Fruit fly (Drosophila melanogaster) whole organism, embryonic: ENCODE results near the gene Mon1.

ENCODE experiments used
- Atf-2 ChIP-seq: fragments of 200-800 bp; sonication (Bioruptor generic); optimal IDR thresholded peaks from 2 replicates; lab custom pipeline; 2016; ENCODE audit warnings: missing biosample characterization, missing genetic modification characterization
- CG1024 ChIP-seq: fragments of 200-800 bp; sonication (Bioruptor generic); IDR thresholded peaks from 2 replicates; pipeline ENCODE4 v1.3.6; 2022; ENCODE audit warnings: missing biosample characterization, missing genetic modification characterization
- CG10565 ChIP-seq: fragments of 200-800 bp; sonication (Bioruptor generic); optimal IDR thresholded peaks from 3 replicates; lab custom pipeline; 2016; ENCODE audit warnings: missing biosample characterization, mild to moderate bottlenecking, missing genetic modification characterization
- CG11695 ChIP-seq: fragments of 200-800 bp; sonication (Bioruptor generic); IDR thresholded peaks from 3 replicates; pipeline ENCODE4 v1.3.6; 2022; ENCODE audit warnings: missing biosample characterization, missing genetic modification characterization
- CG12155 ChIP-seq: fragments of 200-800 bp; sonication (Bioruptor generic); optimal IDR thresholded peaks from 3 replicates; lab custom pipeline; 2016; ENCODE audit warnings: missing biosample characterization, missing genetic modification characterization
- CG12769 ChIP-seq: fragments of 200-800 bp; sonication (Bioruptor generic); optimal IDR thresholded peaks from 2 replicates; lab custom pipeline; 2019; ENCODE audit warnings: missing biosample characterization, mild to moderate bottlenecking, missing genetic modification characterization, moderate library complexity
- CG14667 ChIP-seq: fragments of 200-800 bp; sonication (Bioruptor generic); IDR thresholded peaks from 2 replicates; pipeline ENCODE4 v1.3.6; 2022; ENCODE audit warnings: missing biosample characterization, missing genetic modification characterization
- CG15011 ChIP-seq: fragments of 200-800 bp; sonication (Bioruptor generic); optimal IDR thresholded peaks from 3 replicates; lab custom pipeline; 2018; ENCODE audit warnings: missing biosample characterization, mild to moderate bottlenecking, missing genetic modification characterization
- CG15269 ChIP-seq: fragments of 200-800 bp; sonication (Bioruptor generic); optimal IDR thresholded peaks from 2 replicates; lab custom pipeline; 2018; ENCODE audit warnings: missing biosample characterization, mild to moderate bottlenecking, missing genetic modification characterization, moderate library complexity
- CG16779 ChIP-seq: fragments of 200-800 bp; sonication (Bioruptor generic); IDR thresholded peaks from 2 replicates; pipeline ENCODE4 v1.3.6; 2022; ENCODE audit warnings: missing biosample characterization, missing genetic modification characterization
- CG16813 ChIP-seq: fragments of 200-800 bp; sonication (Bioruptor generic); IDR thresholded peaks from 3 replicates; pipeline ENCODE4 v1.3.6; 2022; ENCODE audit warnings: missing biosample characterization, missing genetic modification characterization; ENCODE audit not compliant: partially characterized antibody
- CG17359 ChIP-seq: fragments of 200-800 bp; sonication (Bioruptor generic); optimal IDR thresholded peaks from 3 replicates; lab custom pipeline; 2018; ENCODE audit warnings: missing biosample characterization, mild to moderate bottlenecking, missing genetic modification characterization, moderate library complexity
- CG17912 ChIP-seq: fragments of 200-800 bp; sonication (Bioruptor generic); optimal IDR thresholded peaks from 2 replicates; lab custom pipeline; 2018; ENCODE audit warnings: missing biosample characterization, mild to moderate bottlenecking, missing genetic modification characterization
- CG32772 ChIP-seq: fragments of 200-800 bp; sonication (Bioruptor generic); IDR thresholded peaks from 2 replicates; pipeline ENCODE4 v1.3.6; 2022; ENCODE audit warnings: missing biosample characterization, missing genetic modification characterization
- CG3726 ChIP-seq: fragments of 200-800 bp; sonication (Bioruptor generic); IDR thresholded peaks from 3 replicates; pipeline ENCODE4, ENCODE4 v1.3.6; 2022; ENCODE audit warnings: missing biosample characterization, missing genetic modification characterization
- CG4282 ChIP-seq: fragments of 200-800 bp; sonication (Bioruptor generic); optimal IDR thresholded peaks from 2 replicates; lab custom pipeline; 2016; ENCODE audit warnings: missing biosample characterization, missing genetic modification characterization
- CG5245 ChIP-seq: fragments of 200-800 bp; sonication (Bioruptor generic); optimal IDR thresholded peaks from 3 replicates; lab custom pipeline; 2016; ENCODE audit warnings: missing biosample characterization, missing genetic modification characterization
- CG6683 ChIP-seq: fragments of 200-800 bp; sonication (Bioruptor generic); optimal IDR thresholded peaks from 2 replicates; lab custom pipeline; 2017; ENCODE audit warnings: missing biosample characterization, mild to moderate bottlenecking, missing genetic modification characterization, missing genetic modification reagents
- CG8388 ChIP-seq: fragments of 200-800 bp; sonication (Bioruptor generic); optimal IDR thresholded peaks from 2 replicates; lab custom pipeline; 2019; ENCODE audit warnings: missing biosample characterization, mild to moderate bottlenecking, missing genetic modification characterization, moderate library complexity
- CG8478 ChIP-seq: fragments of >200 bp; optimal IDR thresholded peaks from 2 replicates; lab custom pipeline; 2018
- CG9727 ChIP-seq: fragments of 200-800 bp; sonication (Bioruptor generic); optimal IDR thresholded peaks from 3 replicates; lab custom pipeline; 2017; ENCODE audit warnings: missing biosample characterization, mild to moderate bottlenecking, missing genetic modification characterization
- Chrac-16 ChIP-seq: fragments of 200-800 bp; sonication (Bioruptor generic); optimal IDR thresholded peaks from 3 replicates; lab custom pipeline; 2016; ENCODE audit warnings: missing biosample characterization, missing genetic modification characterization
- CrebB ChIP-seq: fragments of 200-800 bp; sonication (Bioruptor generic); optimal IDR thresholded peaks from 3 replicates; lab custom pipeline; 2018; ENCODE audit warnings: missing biosample characterization, mild to moderate bottlenecking, missing genetic modification characterization
- Dek ChIP-seq: fragments of 200-800 bp; sonication (Bioruptor generic); optimal IDR thresholded peaks from 3 replicates; lab custom pipeline; 2019; ENCODE audit warnings: missing biosample characterization, mild to moderate bottlenecking, missing genetic modification characterization, moderate library complexity
- Ets65A ChIP-seq: fragments of 200-800 bp; sonication (Bioruptor generic); peaks from one replicate; lab custom pipeline; 2016; ENCODE audit warnings: missing biosample characterization, missing genetic modification characterization
- Gsc ChIP-seq: fragments of 200-800 bp; sonication (Bioruptor generic); IDR thresholded peaks from 2 replicates; pipeline ENCODE4 v1.3.6; 2022; ENCODE audit warnings: missing biosample characterization, missing genetic modification characterization
- HHEX ChIP-seq: fragments of 200-800 bp; sonication (Bioruptor generic); optimal IDR thresholded peaks from 3 replicates; lab custom pipeline; 2017; ENCODE audit warnings: missing biosample characterization, mild to moderate bottlenecking, missing genetic modification characterization, missing genetic modification reagents
- Hand ChIP-seq: fragments of 200-800 bp; sonication (Bioruptor generic); optimal IDR thresholded peaks from 2 replicates; lab custom pipeline; 2017; ENCODE audit warnings: mild to moderate bottlenecking, missing biosample characterization, missing genetic modification reagents, missing genetic modification characterization
- MTF-1 ChIP-seq: fragments of 200-800 bp; sonication (Bioruptor generic); optimal IDR thresholded peaks from 2 replicates; lab custom pipeline; 2018; ENCODE audit warnings: missing biosample characterization, mild to moderate bottlenecking, missing genetic modification characterization, borderline replicate concordance
- Poxn ChIP-seq: fragments of 200-800 bp; sonication (Bioruptor generic); IDR thresholded peaks from 2 replicates; pipeline ENCODE4 v1.3.6; 2022; ENCODE audit warnings: missing biosample characterization, missing genetic modification characterization
- Ssrp ChIP-seq: fragments of 200-800 bp; sonication (Bioruptor generic); optimal IDR thresholded peaks from 2 replicates; lab custom pipeline; 2018; ENCODE audit warnings: missing biosample characterization, mild to moderate bottlenecking, missing genetic modification characterization, moderate library complexity
- ase ChIP-seq: fragments of 200-800 bp; sonication (Bioruptor generic); IDR thresholded peaks from 3 replicates; pipeline ENCODE4 v1.3.6; 2022; ENCODE audit warnings: missing biosample characterization, missing genetic modification characterization
- az2 ChIP-seq: fragments of 200-800 bp; sonication (Bioruptor generic); optimal IDR thresholded peaks from 3 replicates; lab custom pipeline; 2016; ENCODE audit warnings: missing biosample characterization, missing genetic modification characterization
- danr ChIP-seq: fragments of 200-800 bp; sonication (Bioruptor generic); IDR thresholded peaks from 2 replicates; pipeline ENCODE4 v1.3.6; 2022; ENCODE audit warnings: missing biosample characterization, missing genetic modification characterization
- disco-r ChIP-seq: fragments of 200-800 bp; sonication (Bioruptor generic); optimal IDR thresholded peaks from 2 replicates; lab custom pipeline; 2016; ENCODE audit warnings: missing biosample characterization, missing genetic modification characterization
- dmrt99B ChIP-seq: fragments of 200-800 bp; sonication (Bioruptor generic); optimal IDR thresholded peaks from 2 replicates; lab custom pipeline; 2018; ENCODE audit warnings: missing biosample characterization, mild to moderate bottlenecking, missing genetic modification characterization, moderate library complexity
- ewg ChIP-seq: fragments of 200-800 bp; sonication (Bioruptor generic); optimal IDR thresholded peaks from 3 replicates; lab custom pipeline; 2017; ENCODE audit warnings: mild to moderate bottlenecking, missing biosample characterization, missing genetic modification reagents, missing genetic modification characterization
- fu2 ChIP-seq: fragments of 200-800 bp; sonication (Bioruptor generic); optimal IDR thresholded peaks from 2 replicates; lab custom pipeline; 2016; ENCODE audit warnings: missing biosample characterization, missing genetic modification characterization
- gro ChIP-seq: fragments of 200-800 bp; sonication (Bioruptor generic); optimal IDR thresholded peaks from 2 replicates; lab custom pipeline; 2016; ENCODE audit warnings: missing biosample characterization, missing genetic modification characterization
- h ChIP-seq: fragments of >200 bp; optimal IDR thresholded peaks from 2 replicates; lab custom pipeline; 2017
- lab ChIP-seq: fragments of 200-800 bp; sonication (Bioruptor generic); optimal IDR thresholded peaks from 3 replicates; lab custom pipeline; 2017; ENCODE audit warnings: missing biosample characterization, missing genetic modification characterization, mild to moderate bottlenecking, moderate library complexity, missing genetic modification reagents
- nom ChIP-seq: fragments of 200-800 bp; sonication (Bioruptor generic); optimal IDR thresholded peaks from 2 replicates; lab custom pipeline; 2017; ENCODE audit warnings: missing biosample characterization, missing genetic modification characterization, mild to moderate bottlenecking, moderate library complexity, missing genetic modification reagents
- p53 ChIP-seq: fragments of 200-800 bp; sonication (Bioruptor generic); optimal IDR thresholded peaks from 2 replicates; lab custom pipeline; 2016; ENCODE audit warnings: missing biosample characterization, missing genetic modification characterization
- pb ChIP-seq: fragments of 200-800 bp; sonication (Bioruptor generic); optimal IDR thresholded peaks from 3 replicates; lab custom pipeline; 2016; ENCODE audit warnings: missing biosample characterization, missing genetic modification characterization
- pros ChIP-seq: fragments of 200-800 bp; sonication (Bioruptor generic); optimal IDR thresholded peaks from 3 replicates; lab custom pipeline; 2019; ENCODE audit warnings: missing biosample characterization, mild to moderate bottlenecking, missing genetic modification characterization, moderate library complexity
- pum ChIP-seq: fragments of 200-800 bp; sonication (Bioruptor generic); optimal IDR thresholded peaks from 2 replicates; lab custom pipeline; 2016; ENCODE audit warnings: missing biosample characterization, missing genetic modification characterization
- sc ChIP-seq, 3 experiments: fragments of >200 bp in 2 of 3; fragments of 200-800 bp in 1 of 3; sonication (Bioruptor generic) in 1 of 3; optimal IDR thresholded peaks; 2 replicates in 2 of 3; 3 replicates in 1 of 3; lab custom pipeline; 2017; ENCODE audit warnings: mild to moderate bottlenecking in 1 of 3, missing biosample characterization in 1 of 3, missing genetic modification characterization in 1 of 3, missing genetic modification reagents in 1 of 3
- slp2 ChIP-seq: fragments of 200-800 bp; sonication (Bioruptor generic); optimal IDR thresholded peaks from 2 replicates; lab custom pipeline; 2016; ENCODE audit warnings: missing biosample characterization, missing genetic modification characterization
- zen2 ChIP-seq: fragments of 200-800 bp; sonication (Bioruptor generic); IDR thresholded peaks from 3 replicates; pipeline ENCODE4 v1.3.6; 2022; ENCODE audit warnings: missing biosample characterization, missing genetic modification characterization; ENCODE audit not compliant: partially characterized antibody

Mon1 gene

DNA sequence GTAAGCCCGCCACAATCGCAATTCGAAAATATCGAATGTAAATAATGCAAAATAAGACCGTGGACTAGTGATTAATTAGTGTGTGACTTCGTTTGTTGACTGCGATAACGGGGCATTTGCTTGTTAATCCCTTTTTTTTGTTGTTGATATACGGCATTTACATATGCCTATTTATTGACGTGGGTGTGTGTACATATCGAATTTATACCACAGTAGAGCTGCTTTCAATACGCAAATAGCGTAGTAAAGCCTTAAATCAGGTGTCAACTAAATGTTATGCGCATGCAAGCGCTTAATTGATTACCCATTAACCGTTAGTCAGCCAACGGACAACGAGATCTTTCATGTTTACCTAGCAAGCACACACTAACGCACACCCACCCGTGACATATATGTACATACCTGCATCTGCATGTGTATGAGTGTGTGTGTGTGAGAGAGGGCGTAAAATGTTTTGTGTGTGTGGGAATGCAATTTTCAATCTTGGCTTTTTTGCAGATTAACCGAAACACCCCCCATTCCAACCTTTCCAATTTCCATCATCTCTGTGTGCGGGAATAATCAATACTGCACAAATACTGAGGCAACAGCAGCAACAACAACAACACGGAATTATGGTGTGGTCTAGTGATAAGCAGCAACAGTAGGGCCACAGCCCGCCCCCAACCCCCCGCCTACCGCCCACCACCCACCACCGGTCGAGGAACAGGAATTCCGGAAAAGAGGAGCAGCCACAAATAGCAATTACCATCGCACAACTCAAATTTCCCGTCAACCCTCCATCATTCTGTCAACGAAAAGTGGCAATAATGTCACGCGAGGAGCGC lies 11.7 kb upstream of the Mon1 start (continued):
- TF ChIP-seq lab (GFP tag; lab: Kevin White, UChicago), result peak; percentile 79
- no peak for TF ChIP-seq danr (GFP tag; lab: Robert Waterston, UW)
- TF ChIP-seq h (lab: Kevin White, UChicago), result no peak
- TF ChIP-seq slp2, result no peak
- peak; percentile 54 for TF ChIP-seq MTF-1 (GFP tag; lab: Kevin White, UChicago)
- TF ChIP-seq Ets65A (GFP tag; lab: Kevin White, UChicago), result peak; percentile 87
- no peak for TF ChIP-seq Poxn (GFP tag; lab: Robert Waterston, UW)
- TF ChIP-seq CG9727 (GFP tag; lab: Kevin White, UChicago), result peak; percentile 8
- TF ChIP-seq CG1024, result no peak
- TF ChIP-seq CG10565 (GFP tag; lab: Kevin White, UChicago), result no peak
- no peak for TF ChIP-seq CG11695 (GFP tag; lab: Robert Waterston, UW)
- TF ChIP-seq CG12155 (GFP tag; lab: Kevin White, UChicago), result no peak
- no peak for TF ChIP-seq Hand
- no peak for TF ChIP-seq Gsc (GFP tag; lab: Robert Waterston, UW)
- no peak for TF ChIP-seq nom (GFP tag; lab: Kevin White, UChicago)
- TF ChIP-seq CrebB (tag; lab: Kevin White, UChicago), result no peak
- no peak for TF ChIP-seq pros (GFP tag; lab: Kevin White, UChicago)
- TF ChIP-seq CG5245 (GFP tag; lab: Kevin White, UChicago), result no peak
- TF ChIP-seq CG15011 (GFP tag; lab: Kevin White, UChicago), result no peak
- peak; percentile 85 for TF ChIP-seq CG17359
- peak; percentile 33 for TF ChIP-seq CG8388 (GFP tag; lab: Kevin White, UChicago)
- TF ChIP-seq CG8478 (lab: Kevin White, UChicago), result no peak
- no peak for TF ChIP-seq dmrt99B (tag; lab: Kevin White, UChicago)
- TF ChIP-seq CG12769 (tag; lab: Kevin White, UChicago), result no peak
- no peak for TF ChIP-seq disco-r
- peak; percentile 15 for TF ChIP-seq CG17912 (GFP tag; lab: Kevin White, UChicago)
- TF ChIP-seq pum, result no peak
- TF ChIP-seq CG4282 (GFP tag; lab: Kevin White, UChicago), result no peak
- TF ChIP-seq CG16779, result no peak
- peak; percentile 91 for TF ChIP-seq p53 (GFP tag; lab: Kevin White, UChicago)
- TF ChIP-seq CG32772 (GFP tag; lab: Robert Waterston, UW), result peak; percentile 34; the same call in 1 of the 2 replicates
- no peak for TF ChIP-seq CG15269 (tag; lab: Kevin White, UChicago)
- no peak for TF ChIP-seq gro (GFP tag; lab: Kevin White, UChicago)
- TF ChIP-seq Atf-2 (GFP tag; lab: Kevin White, UChicago), result peak; percentile 13
- TF ChIP-seq ewg (GFP tag; lab: Kevin White, UChicago), result peak; percentile 1
- peak; percentile 13 for TF ChIP-seq CG6683 (GFP tag; lab: Kevin White, UChicago)
- no peak for TF ChIP-seq zen2 (GFP tag; lab: Robert Waterston, UW)
- TF ChIP-seq Ssrp (tag; lab: Kevin White, UChicago), result peak; percentile 1
- TF ChIP-seq sc (optimal IDR thresholded peaks at IDR 0.05; lab: Kevin White, UChicago), result no peak
- peak; percentile 21 for TF ChIP-seq sc (GFP tag; optimal IDR thresholded peaks at IDR 0.05; lab: Kevin White, UChicago)
- no peak for TF ChIP-seq fu2 (GFP tag; lab: Kevin White, UChicago)
- TF ChIP-seq Chrac-16 (GFP tag; lab: Kevin White, UChicago), result no peak
- TF ChIP-seq ase (GFP tag; lab: Robert Waterston, UW), result no peak
- TF ChIP-seq CG14667 (GFP tag; lab: Robert Waterston, UW), result no peak
- no peak for TF ChIP-seq CG16813 (GFP tag; lab: Robert Waterston, UW)
- peak; percentile 49 for TF ChIP-seq HHEX (GFP tag; lab: Kevin White, UChicago)
- TF ChIP-seq pb (GFP tag; lab: Kevin White, UChicago), result no peak
- TF ChIP-seq Dek, result no peak
- no peak for TF ChIP-seq az2 (GFP tag; lab: Kevin White, UChicago)
- TF ChIP-seq CG3726, result no peak
